Fruit fly (Drosophila melanogaster) whole organism, embryonic: ENCODE data around the gene CG15530.

ENCODE experiments used
- CG1024 ChIP-seq: fragments of 200-800 bp; sonication (Bioruptor generic); IDR thresholded peaks from 2 replicates; pipeline ENCODE4 v1.3.6; 2022; ENCODE audit warnings: missing biosample characterization, missing genetic modification characterization
- CG10979 ChIP-seq: fragments of 200-800 bp; sonication (Bioruptor generic); optimal IDR thresholded peaks from 2 replicates; lab custom pipeline; 2018; ENCODE audit warnings: missing biosample characterization, mild to moderate bottlenecking, missing genetic modification characterization, moderate library complexity
- CG14050 ChIP-seq: fragments of 200-800 bp; sonication (Bioruptor generic); IDR thresholded peaks from 3 replicates; pipeline ENCODE4 v1.3.6; 2022; ENCODE audit warnings: missing biosample characterization, missing genetic modification characterization
- CG14710 ChIP-seq: fragments of 200-800 bp; sonication (Bioruptor generic); optimal IDR thresholded peaks from 3 replicates; lab custom pipeline; 2019; ENCODE audit warnings: missing biosample characterization, mild to moderate bottlenecking, missing genetic modification characterization, moderate library complexity
- CG14965 ChIP-seq: fragments of 200-800 bp; sonication (Bioruptor generic); optimal IDR thresholded peaks from 2 replicates; lab custom pipeline; 2016; ENCODE audit warnings: missing biosample characterization, missing genetic modification characterization, borderline replicate concordance
- CG15601 ChIP-seq: fragments of 200-800 bp; sonication (Bioruptor generic); optimal IDR thresholded peaks from 3 replicates; lab custom pipeline; 2019; ENCODE audit warnings: missing biosample characterization, mild to moderate bottlenecking, missing genetic modification characterization, moderate library complexity
- CG15696 ChIP-seq: fragments of 200-800 bp; sonication (Bioruptor generic); optimal IDR thresholded peaks from 2 replicates; lab custom pipeline; 2019; ENCODE audit warnings: missing biosample characterization, mild to moderate bottlenecking, missing genetic modification characterization, moderate library complexity
- CG17912 ChIP-seq: fragments of 200-800 bp; sonication (Bioruptor generic); optimal IDR thresholded peaks from 2 replicates; lab custom pipeline; 2018; ENCODE audit warnings: missing biosample characterization, mild to moderate bottlenecking, missing genetic modification characterization
- CG2129 ChIP-seq: fragments of 200-800 bp; sonication (Bioruptor generic); IDR thresholded peaks from 2 replicates; pipeline ENCODE4 v1.3.6; 2022; ENCODE audit warnings: missing biosample characterization, missing genetic modification characterization; ENCODE audit not compliant: partially characterized antibody
- CG31224 ChIP-seq: fragments of 200-800 bp; sonication (Bioruptor generic); IDR thresholded peaks from 2 replicates; pipeline ENCODE4 v1.3.6; 2022; ENCODE audit warnings: missing biosample characterization, missing genetic modification characterization
- CG4854 ChIP-seq: fragments of 200-800 bp; sonication (Bioruptor generic); optimal IDR thresholded peaks from 2 replicates; lab custom pipeline; 2016; ENCODE audit warnings: missing biosample characterization, missing genetic modification characterization, inconsistent platforms
- CG6683 ChIP-seq: fragments of 200-800 bp; sonication (Bioruptor generic); optimal IDR thresholded peaks from 2 replicates; lab custom pipeline; 2017; ENCODE audit warnings: missing biosample characterization, mild to moderate bottlenecking, missing genetic modification characterization, missing genetic modification reagents
- CG6813 ChIP-seq: fragments of 200-800 bp; sonication (Bioruptor generic); optimal IDR thresholded peaks from 2 replicates; lab custom pipeline; 2017; ENCODE audit warnings: missing biosample characterization, missing genetic modification characterization, mild to moderate bottlenecking, moderate library complexity, missing genetic modification reagents
- CG8290 ChIP-seq, 3 experiments: fragments of 200-800 bp; sonication (Bioruptor generic); optimal IDR thresholded peaks; 2 replicates each; lab custom pipeline; 2016 to 2019; ENCODE audit warnings: missing biosample characterization in 3 of 3, missing genetic modification characterization in 3 of 3, mild to moderate bottlenecking in 2 of 3, moderate library complexity in 1 of 3
- CG8359 ChIP-seq: fragments of 200-800 bp; sonication (Bioruptor generic); optimal IDR thresholded peaks from 2 replicates; lab custom pipeline; 2017; ENCODE audit warnings: missing biosample characterization, mild to moderate bottlenecking, missing genetic modification characterization, borderline replicate concordance
- CG8765 ChIP-seq: fragments of 200-800 bp; sonication (Bioruptor generic); IDR thresholded peaks from 2 replicates; pipeline ENCODE4 v1.3.6; 2022; ENCODE audit warnings: missing biosample characterization, missing genetic modification characterization
- D19B ChIP-seq: fragments of 200-800 bp; sonication (Bioruptor generic); optimal IDR thresholded peaks from 2 replicates; lab custom pipeline; 2017; ENCODE audit warnings: missing biosample characterization, mild to moderate bottlenecking, missing genetic modification characterization
- Dad ChIP-seq: fragments of 200-800 bp; sonication (Bioruptor generic); optimal IDR thresholded peaks from 3 replicates; lab custom pipeline; 2016; ENCODE audit warnings: missing biosample characterization, missing genetic modification characterization
- Deaf1 ChIP-seq: fragments of 200-800 bp; optimal IDR thresholded peaks from 3 replicates; lab custom pipeline; 2019; ENCODE audit warnings: missing biosample characterization, mild to moderate bottlenecking, missing genetic modification characterization, moderate library complexity
- Drgx ChIP-seq: fragments of 200-800 bp; sonication (Bioruptor generic); IDR thresholded peaks from 2 replicates; pipeline ENCODE4 v1.3.6; 2022; ENCODE audit warnings: missing biosample characterization, missing genetic modification characterization
- E2f2 ChIP-seq: fragments of 200-800 bp; sonication (Bioruptor generic); IDR thresholded peaks from 2 replicates; pipeline ENCODE4 v1.3.6; 2022; ENCODE audit warnings: missing biosample characterization, missing genetic modification characterization
- Hey ChIP-seq: fragments of 200-800 bp; sonication (Bioruptor generic); optimal IDR thresholded peaks from 3 replicates; lab custom pipeline; 2018; ENCODE audit warnings: missing biosample characterization, mild to moderate bottlenecking, missing genetic modification characterization
- HmgZ ChIP-seq: fragments of 200-800 bp; sonication (Bioruptor generic); optimal IDR thresholded peaks from 2 replicates; lab custom pipeline; 2018; ENCODE audit warnings: missing biosample characterization, mild to moderate bottlenecking, missing genetic modification characterization
- Hmr ChIP-seq: fragments of 200-800 bp; sonication (Bioruptor generic); optimal IDR thresholded peaks from 3 replicates; lab custom pipeline; 2017; ENCODE audit warnings: mild to moderate bottlenecking, missing biosample characterization, missing genetic modification reagents, missing genetic modification characterization
- Mad ChIP-seq: fragments of 200-800 bp; sonication (Bioruptor generic); optimal IDR thresholded peaks from 2 replicates; lab custom pipeline; 2016; ENCODE audit warnings: missing biosample characterization, missing genetic modification characterization
- Med ChIP-seq: fragments of 200-800 bp; sonication (Bioruptor generic); peaks from one replicate; lab custom pipeline; 2016; ENCODE audit warnings: missing biosample characterization, missing genetic modification characterization, mild to moderate bottlenecking, inconsistent platforms, moderate library complexity
- Scr ChIP-seq: fragments of 200-800 bp; sonication (Bioruptor generic); IDR thresholded peaks from 2 replicates; pipeline ENCODE4 v1.3.6; 2022; ENCODE audit warnings: missing biosample characterization, missing genetic modification characterization; ENCODE audit not compliant: partially characterized antibody
- Sry-δ ChIP-seq: fragments of 200-800 bp; sonication (Bioruptor generic); optimal IDR thresholded peaks from 2 replicates; lab custom pipeline; 2016; ENCODE audit warnings: missing biosample characterization, missing genetic modification characterization
- ash1 ChIP-seq: fragments of 200-800 bp; sonication (Bioruptor generic); optimal IDR thresholded peaks from 2 replicates; lab custom pipeline; 2018; ENCODE audit warnings: missing biosample characterization, mild to moderate bottlenecking, missing genetic modification characterization
- bab2 ChIP-seq: fragments of 200-800 bp; sonication (Bioruptor generic); optimal IDR thresholded peaks from 2 replicates; lab custom pipeline; 2016; ENCODE audit warnings: missing biosample characterization, missing genetic modification characterization
- bbx ChIP-seq: fragments of 200-800 bp; sonication (Bioruptor generic); IDR thresholded peaks from 2 replicates; pipeline ENCODE4 v1.3.6; 2022; ENCODE audit warnings: missing biosample characterization, missing genetic modification characterization; ENCODE audit not compliant: partially characterized antibody
- chm ChIP-seq: fragments of 200-800 bp; sonication (Bioruptor generic); IDR thresholded peaks from 2 replicates; pipeline ENCODE4 v1.3.6; 2022; ENCODE audit warnings: missing biosample characterization, missing genetic modification characterization
- crol ChIP-seq: fragments of 200-800 bp; sonication (Bioruptor generic); IDR thresholded peaks from 2 replicates; pipeline ENCODE4 v1.3.6; 2022; ENCODE audit warnings: missing biosample characterization, missing genetic modification characterization
- danr ChIP-seq: fragments of 200-800 bp; sonication (Bioruptor generic); IDR thresholded peaks from 2 replicates; pipeline ENCODE4 v1.3.6; 2022; ENCODE audit warnings: missing biosample characterization, missing genetic modification characterization
- emc ChIP-seq: fragments of 200-800 bp; sonication (Bioruptor generic); optimal IDR thresholded peaks from 2 replicates; lab custom pipeline; 2016; ENCODE audit warnings: missing biosample characterization, missing genetic modification characterization
- ewg ChIP-seq: fragments of 200-800 bp; sonication (Bioruptor generic); optimal IDR thresholded peaks from 3 replicates; lab custom pipeline; 2017; ENCODE audit warnings: mild to moderate bottlenecking, missing biosample characterization, missing genetic modification reagents, missing genetic modification characterization
- gcm ChIP-seq: fragments of 200-800 bp; sonication (Bioruptor generic); optimal IDR thresholded peaks from 2 replicates; lab custom pipeline; 2019; ENCODE audit warnings: missing biosample characterization, mild to moderate bottlenecking, missing genetic modification characterization, moderate library complexity
- ind ChIP-seq: fragments of 200-800 bp; sonication (Bioruptor generic); optimal IDR thresholded peaks from 3 replicates; lab custom pipeline; 2016; ENCODE audit warnings: missing biosample characterization, missing genetic modification characterization
- insv ChIP-seq, 2 experiments: fragments of 200-800 bp; sonication (Bioruptor generic); optimal IDR thresholded peaks; 3 replicates each; lab custom pipeline; 2016 to 2018; ENCODE audit warnings: missing biosample characterization in 2 of 2, missing genetic modification characterization in 2 of 2
- nom ChIP-seq: fragments of 200-800 bp; sonication (Bioruptor generic); optimal IDR thresholded peaks from 2 replicates; lab custom pipeline; 2017; ENCODE audit warnings: missing biosample characterization, missing genetic modification characterization, mild to moderate bottlenecking, moderate library complexity, missing genetic modification reagents
- onecut ChIP-seq: fragments of 200-800 bp; sonication (Bioruptor generic); IDR thresholded peaks from 2 replicates; pipeline ENCODE4 v1.3.6; 2022; ENCODE audit warnings: missing biosample characterization, missing genetic modification characterization
- otp ChIP-seq: fragments of 200-800 bp; sonication (Bioruptor generic); IDR thresholded peaks from 3 replicates; pipeline ENCODE4, ENCODE4 v1.3.6; 2022; ENCODE audit warnings: missing biosample characterization, missing genetic modification characterization
- phol ChIP-seq: fragments of 200-800 bp; sonication (Bioruptor generic); optimal IDR thresholded peaks from 3 replicates; lab custom pipeline; 2018; ENCODE audit warnings: missing biosample characterization, mild to moderate bottlenecking, missing genetic modification characterization, moderate library complexity
- sisA ChIP-seq: fragments of 200-800 bp; sonication (Bioruptor generic); IDR thresholded peaks from 2 replicates; pipeline ENCODE4 v1.3.6; 2022; ENCODE audit warnings: missing biosample characterization, missing genetic modification characterization
- slou ChIP-seq: fragments of 200-800 bp; sonication (Bioruptor generic); optimal IDR thresholded peaks from 3 replicates; lab custom pipeline; 2016; ENCODE audit warnings: missing biosample characterization, missing genetic modification characterization
- so ChIP-seq: fragments of 200-800 bp; sonication (Bioruptor generic); IDR thresholded peaks from 3 replicates; pipeline ENCODE4 v1.3.6; 2022; ENCODE audit warnings: missing biosample characterization, missing genetic modification characterization
- wor ChIP-seq: fragments of 200-800 bp; sonication (Bioruptor generic); IDR thresholded peaks from 2 replicates; pipeline ENCODE4 v1.3.6; 2022; ENCODE audit warnings: missing biosample characterization, missing genetic modification characterization
- zen2 ChIP-seq: fragments of 200-800 bp; sonication (Bioruptor generic); IDR thresholded peaks from 3 replicates; pipeline ENCODE4 v1.3.6; 2022; ENCODE audit warnings: missing biosample characterization, missing genetic modification characterization; ENCODE audit not compliant: partially characterized antibody
- zfh2 ChIP-seq: fragments of 200-800 bp; sonication (Bioruptor generic); optimal IDR thresholded peaks from 2 replicates; lab custom pipeline; 2016; ENCODE audit warnings: missing biosample characterization, missing genetic modification characterization

The CG15530 gene

dm6 chr3R:30164162-30164561 lies 13.5 kb upstream of the CG15530 start (continued):
- TF ChIP-seq danr (GFP tag; lab: Robert Waterston, UW) (no peak), CG31224 (GFP tag; lab: Robert Waterston, UW) (no peak), otp (GFP tag; lab: Robert Waterston, UW) (no peak), CG2129 (GFP tag; lab: Robert Waterston, UW) (no peak), CG8290 (GFP tag; optimal IDR thresholded peaks at IDR 0.05; lab: Kevin White, UChicago) (no peak), CG8290 (tag; optimal IDR thresholded peaks at IDR 0.05; lab: Kevin White, UChicago) (no peak), insv (GFP tag; optimal IDR thresholded peaks at IDR 0.05; lab: Kevin White, UChicago) (no peak), Drgx (GFP tag; lab: Robert Waterston, UW) (peak; percentile 86), zfh2 (GFP tag; lab: Kevin White, UChicago) (no peak), CG14050 (GFP tag; lab: Robert Waterston, UW) (no peak), zen2 (no peak), CG15696 (tag; lab: Kevin White, UChicago) (no peak), Dad (GFP tag; lab: Kevin White, UChicago) (no peak), crol (GFP tag; lab: Robert Waterston, UW) (no peak), CG6813 (GFP tag; lab: Kevin White, UChicago) (no peak), CG17912 (no peak), CG6683 (GFP tag; lab: Kevin White, UChicago) (no peak), nom (GFP tag; lab: Kevin White, UChicago) (no peak), so (GFP tag; lab: Robert Waterston, UW) (peak; percentile 77; the same call in 2 of the 3 replicates), bab2 (GFP tag; lab: Kevin White, UChicago) (peak; percentile 12), sisA (GFP tag; lab: Robert Waterston, UW) (peak; percentile 55; the same call in 1 of the 2 replicates), CG15601 (tag; lab: Kevin White, UChicago) (no peak), CG10979 (tag; lab: Kevin White, UChicago) (peak; percentile 42), CG1024 (GFP tag; lab: Robert Waterston, UW) (no peak), E2f2 (GFP tag; lab: Robert Waterston, UW) (no peak), ash1 (GFP tag; lab: Kevin White, UChicago) (no peak), phol (tag; lab: Kevin White, UChicago) (peak; percentile 42)

dm6 chr3R:30166159-30166784 lies 11.4 kb upstream of the CG15530 start, which contains the start of gene VhaAC45RP:
Gene VhaAC45RP, minus strand, starts transcription at chr3R:30166419.
- TF ChIP-seq slou (GFP tag; lab: Kevin White, UChicago) (no peak), HmgZ (tag; lab: Kevin White, UChicago) (no peak), D19B (GFP tag; lab: Kevin White, UChicago) (no peak), Hmr (GFP tag; lab: Kevin White, UChicago) (no peak), Hey (no peak), onecut (GFP tag; lab: Robert Waterston, UW) (peak; percentile 99), Scr (GFP tag; lab: Robert Waterston, UW) (no peak), ewg (peak; percentile 93), bbx (GFP tag; lab: Robert Waterston, UW) (no peak), Med (GFP tag; lab: Kevin White, UChicago) (peak; percentile 56), gcm (GFP tag; lab: Kevin White, UChicago) (no peak), CG4854 (no peak), ind (no peak), CG14710 (tag; lab: Kevin White, UChicago) (no peak), Sry-δ (GFP tag; lab: Kevin White, UChicago) (no peak), chm (GFP tag; lab: Robert Waterston, UW) (no peak; the same call in 1 of the 2 replicates), Deaf1 (tag; lab: Kevin White, UChicago) (peak; percentile 26), CG8359 (GFP tag; lab: Kevin White, UChicago) (no peak), wor (GFP tag; lab: Robert Waterston, UW) (no peak), CG14965 (GFP tag; lab: Kevin White, UChicago) (no peak), Mad (no peak), emc (no peak), CG8765 (GFP tag; lab: Robert Waterston, UW) (no peak)
